Worm (Caenorhabditis elegans): ENCODE measurements around the gene F29A7.4.

- TF ChIP-seq W03F9.2 (tag; optimal IDR thresholded peaks at IDR 0.05) (no peak), dao-5 (tag; optimal IDR thresholded peaks at IDR 0.05) (no peak), him-1 (tag; optimal IDR thresholded peaks at IDR 0.05) (no peak)
Measured at ce11 chrII:2749595-2750048, at the start of gene F29A7.4.

Data from whole organism, L4/young adult.